Fruit fly (Drosophila melanogaster) whole organism, pupa: Measurements from ENCODE around the gene Pp2A-29B.

Experiments used
- CG10348 ChIP-seq: fragments of 200-800 bp; sonication (Bioruptor generic); IDR thresholded peaks from 2 replicates; pipeline ENCODE4 v1.3.6; 2022; ENCODE audit warnings: missing biosample characterization, missing genetic modification characterization
- CG15710 ChIP-seq: fragments of 200-800 bp; sonication (Bioruptor generic); optimal IDR thresholded peaks from 2 replicates; lab custom pipeline; 2018; ENCODE audit warnings: missing biosample characterization, mild to moderate bottlenecking, missing genetic modification characterization, moderate library complexity
- CG8159 ChIP-seq: fragments of 200-800 bp; sonication (Bioruptor generic); optimal IDR thresholded peaks from 3 replicates; lab custom pipeline; 2018; ENCODE audit warnings: missing biosample characterization, mild to moderate bottlenecking, missing genetic modification characterization, moderate library complexity
- EcR ChIP-seq: fragments of 200-800 bp; sonication (Bioruptor generic); optimal IDR thresholded peaks from 3 replicates; lab custom pipeline; 2019; ENCODE audit warnings: missing biosample characterization, missing genetic modification characterization, mild to moderate bottlenecking, moderate library complexity, missing genetic modification reagents

dm6 chr2L:8333624-8334023 is 32.2 kb upstream of the Pp2A-29B start:
- TF ChIP-seq CG15710 (no peak), CG8159 (no peak), CG10348 (GFP tag; lab: Robert Waterston, UW) (no peak), EcR (GFP tag; lab: Kevin White, UChicago) (no peak)
